Worm (Caenorhabditis elegans) whole organism, midembryonic: ENCODE measurements around the gene C23G10.5.

Source experiments
- T22C8.4 ChIP-seq: fragments of 200-800 bp; sonication (Bioruptor generic); IDR thresholded peaks from 2 replicates; pipeline ENCODE4 v1.3.6; 2022; ENCODE audit warnings: missing genetic modification characterization, missing compliant biosample characterization
- cog-1 ChIP-seq: sonication (generic microtip); optimal IDR thresholded peaks from 2 replicates; lab custom pipeline; 2016; ENCODE audit warnings: missing genetic modification characterization, missing compliant biosample characterization
- flt-1 ChIP-seq: fragments of 200-800 bp; sonication (Bioruptor generic); IDR thresholded peaks from 2 replicates; pipeline ENCODE4 v1.3.6; 2022; ENCODE audit warnings: missing genetic modification characterization, missing compliant biosample characterization
- klf-2 ChIP-seq: fragments of 200-800 bp; sonication (Bioruptor generic); conservative IDR thresholded peaks from 2 replicates; pipeline ENCODE4 v1.3.6; 2022; ENCODE audit warnings: missing genetic modification reagents, missing genetic modification characterization, missing compliant biosample characterization
- med-1 ChIP-seq: sonication (generic microtip); optimal IDR thresholded peaks from 2 replicates; lab custom pipeline; 2017; ENCODE audit warnings: missing genetic modification characterization, mild to moderate bottlenecking, missing compliant biosample characterization, antibody characterized with exemption, missing genetic modification reagents; ENCODE audit not compliant: insufficient read depth
- ref-1 ChIP-seq: fragments of 200-800 bp; sonication (Bioruptor generic); conservative IDR thresholded peaks from 2 replicates; pipeline ENCODE4 v1.3.6; 2022; ENCODE audit warnings: missing genetic modification reagents, missing genetic modification characterization, missing compliant biosample characterization
- tab-1 ChIP-seq: fragments of 200-800 bp; sonication (Bioruptor generic); IDR thresholded peaks from 2 replicates; pipeline ENCODE4 v1.3.6; 2022; ENCODE audit warnings: missing genetic modification characterization, missing compliant biosample characterization
- ztf-23 ChIP-seq: fragments of 200-800 bp; sonication (Bioruptor generic); IDR thresholded peaks from 2 replicates; pipeline ENCODE4 v1.3.6; 2022; ENCODE audit warnings: missing genetic modification reagents, missing genetic modification characterization, missing compliant biosample characterization
- ztf-29 ChIP-seq: fragments of 200-800 bp; sonication (Bioruptor generic); IDR thresholded peaks from 2 replicates; pipeline ENCODE4 v1.3.6; 2022; ENCODE audit warnings: missing genetic modification reagents, missing genetic modification characterization, missing compliant biosample characterization

Gene C23G10.5

DNA sequence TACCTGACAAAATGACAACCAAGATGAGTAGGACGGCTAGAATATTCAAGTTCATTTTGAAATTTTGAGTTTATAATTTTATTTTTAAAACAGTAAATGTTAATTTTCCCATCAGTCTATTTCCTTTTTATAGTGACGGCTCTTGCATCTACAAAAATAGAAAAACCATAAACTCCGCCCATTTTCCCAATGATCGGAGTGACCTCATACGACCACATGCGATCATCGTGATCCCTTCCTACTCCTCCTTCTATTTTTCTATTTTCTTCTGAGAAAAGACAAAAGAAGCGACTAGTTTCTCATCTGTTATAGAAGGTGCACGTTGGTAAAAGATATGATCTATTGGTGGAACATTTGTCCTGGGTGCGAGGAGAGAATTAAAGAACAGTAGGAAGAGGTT is 24.6 kb downstream of the C23G10.5 start, which contains the start of gene C23G10.11:
TSS of gene C23G10.11 (minus strand) at position 101 of the 400 bp plus-strand sequence.
- TF ChIP-seq klf-2 (no peak), tab-1 (no peak), med-1 (no peak), ref-1 (GFP tag; lab: Robert Waterston, UW) (no peak), ztf-23 (GFP tag; lab: Robert Waterston, UW) (no peak), cog-1 (no peak), flt-1 (GFP tag; lab: Robert Waterston, UW) (no peak), ztf-29 (GFP tag; lab: Robert Waterston, UW) (no peak), T22C8.4 (GFP tag; lab: Robert Waterston, UW) (no peak)

DNA sequence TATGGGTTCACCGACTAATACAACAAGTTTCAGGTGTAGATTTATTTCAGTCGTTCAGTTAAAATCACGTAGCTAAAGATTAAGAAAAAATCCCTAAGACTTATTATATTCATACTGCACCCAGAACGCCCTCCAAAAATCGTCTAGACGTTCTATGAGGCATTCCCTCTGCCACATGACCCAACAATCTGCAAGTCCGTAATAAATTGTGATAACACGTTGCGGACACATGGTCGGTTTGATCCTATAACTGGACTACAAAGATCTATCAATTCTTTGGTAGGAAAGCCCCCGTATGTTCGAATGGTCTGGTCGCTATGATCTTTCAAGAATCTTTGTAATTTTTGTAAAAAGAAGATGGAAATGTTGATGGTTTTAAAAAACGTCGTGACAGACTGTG is 25.0 kb downstream of the C23G10.5 start:
- TF ChIP-seq T22C8.4 (GFP tag; lab: Robert Waterston, UW) (no peak), klf-2 (no peak), cog-1 (no peak), med-1 (no peak), flt-1 (GFP tag; lab: Robert Waterston, UW) (no peak), ztf-23 (GFP tag; lab: Robert Waterston, UW) (no peak), ref-1 (GFP tag; lab: Robert Waterston, UW) (no peak), tab-1 (no peak), ztf-29 (GFP tag; lab: Robert Waterston, UW) (no peak)

DNA sequence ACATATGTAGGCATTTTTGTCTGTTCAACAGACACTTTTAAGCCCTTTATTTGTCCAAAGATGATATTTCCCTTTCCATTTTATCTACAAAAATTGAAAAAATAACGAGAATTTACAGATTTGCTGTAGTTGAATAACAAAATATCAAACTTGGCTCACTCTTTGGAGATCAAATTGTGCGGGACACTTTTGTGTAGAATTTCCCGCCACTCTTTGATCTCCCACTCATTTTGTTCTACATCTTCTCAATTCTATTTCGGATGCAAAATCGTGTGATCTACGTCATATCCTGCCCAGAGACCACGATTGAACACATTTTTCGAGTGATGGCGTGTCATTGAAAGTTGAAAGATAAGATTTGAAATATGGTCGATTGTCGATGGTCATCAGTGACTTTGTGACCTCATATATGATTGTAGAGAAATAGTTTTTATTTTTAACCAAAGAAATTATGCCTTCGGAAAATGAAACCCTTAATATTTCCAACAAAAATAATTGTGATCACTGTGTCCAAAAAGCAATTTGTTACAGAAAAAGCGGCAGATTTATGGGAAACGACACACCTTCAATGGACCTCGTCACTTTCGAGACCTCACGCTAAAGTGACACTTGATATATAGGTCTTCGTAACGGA is 26.0 kb downstream of the C23G10.5 start, which contains the start of gene hot-4:
TSS of gene hot-4 (plus strand) at position 584 of the 634 bp plus-strand sequence.
- TF ChIP-seq ztf-23 (GFP tag; lab: Robert Waterston, UW) (no peak), flt-1 (GFP tag; lab: Robert Waterston, UW) (no peak), T22C8.4 (GFP tag; lab: Robert Waterston, UW) (no peak), ztf-29 (GFP tag; lab: Robert Waterston, UW) (no peak), med-1 (no peak), ref-1 (GFP tag; lab: Robert Waterston, UW) (no peak), tab-1 (no peak), klf-2 (no peak), cog-1 (no peak)

DNA sequence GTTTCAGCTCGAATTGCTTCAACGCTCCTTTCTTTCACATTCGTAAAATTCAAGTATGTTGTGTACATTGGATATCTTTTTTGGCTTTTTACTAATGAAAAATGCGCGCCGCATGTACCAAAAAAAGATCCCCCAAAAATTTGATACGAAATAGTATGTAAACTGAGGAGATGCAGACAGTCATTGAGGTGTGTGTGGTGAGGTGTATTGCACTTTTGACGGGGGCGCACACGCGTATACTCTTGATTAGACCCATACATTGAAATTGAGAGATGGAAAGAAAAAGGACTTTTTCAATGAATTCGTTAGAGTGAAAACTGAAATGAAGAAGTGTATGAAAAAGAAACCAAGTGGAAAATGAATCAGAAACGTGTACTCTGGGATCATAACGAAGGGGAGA is 30.5 kb downstream of the C23G10.5 start:
- TF ChIP-seq ztf-23 (GFP tag; lab: Robert Waterston, UW): no peak
- TF ChIP-seq ref-1 (GFP tag; lab: Robert Waterston, UW): no peak
- TF ChIP-seq klf-2: no peak

DNA sequence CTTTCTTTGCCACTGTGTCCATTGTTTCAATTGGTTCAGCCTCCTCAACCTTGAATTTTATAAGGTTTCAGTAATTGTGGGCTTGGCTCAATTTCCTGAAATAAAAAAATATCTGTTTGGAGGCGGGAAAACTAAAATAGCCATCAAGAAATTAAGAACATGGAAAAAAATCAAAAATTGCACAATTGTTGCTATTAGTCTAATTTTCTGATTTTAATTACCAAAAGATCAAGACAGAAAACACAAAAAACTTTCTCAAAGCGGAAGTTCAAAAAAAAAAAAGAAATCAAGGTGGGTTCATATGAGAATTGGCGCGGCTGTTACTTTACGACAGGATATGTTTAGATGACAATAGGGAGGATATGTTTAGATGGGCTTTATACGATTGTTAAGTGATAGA is 40.0 kb downstream of the C23G10.5 start, which contains the start of gene esyt-2:
TSS of gene esyt-2 (minus strand) at position 101 of the 400 bp plus-strand sequence.
- TF ChIP-seq tab-1 (no peak), ztf-23 (GFP tag; lab: Robert Waterston, UW) (no peak), flt-1 (GFP tag; lab: Robert Waterston, UW) (no peak), T22C8.4 (GFP tag; lab: Robert Waterston, UW) (no peak), ref-1 (GFP tag; lab: Robert Waterston, UW) (no peak), med-1 (no peak), klf-2 (no peak)

DNA sequence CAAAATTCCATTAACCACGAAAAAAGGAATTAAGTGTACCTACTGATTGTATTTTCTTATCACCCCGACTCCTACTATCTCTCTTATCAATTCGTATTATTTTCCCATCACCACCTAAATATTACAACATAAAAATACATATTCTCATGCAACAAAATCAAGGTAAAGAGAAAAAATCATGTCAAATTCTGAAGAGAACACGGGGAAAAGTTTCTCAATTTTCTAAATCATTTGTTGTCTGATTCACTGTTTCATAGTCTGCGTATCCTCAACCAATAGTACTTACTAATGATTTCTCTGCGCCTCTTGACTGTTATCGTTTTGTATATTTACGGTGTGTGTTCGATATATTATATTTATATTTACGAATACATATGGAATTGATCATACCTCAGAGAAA is 41.0 kb downstream of the C23G10.5 start:
- no peak for TF ChIP-seq ztf-29 (GFP tag; lab: Robert Waterston, UW)
- TF ChIP-seq ztf-23 (GFP tag; lab: Robert Waterston, UW): no peak
- TF ChIP-seq tab-1: no peak
- TF ChIP-seq klf-2: no peak
- TF ChIP-seq flt-1 (GFP tag; lab: Robert Waterston, UW): no peak
- TF ChIP-seq med-1: no peak
- TF ChIP-seq cog-1: no peak
- no peak for TF ChIP-seq T22C8.4 (GFP tag; lab: Robert Waterston, UW)
- no peak for TF ChIP-seq ref-1 (GFP tag; lab: Robert Waterston, UW)

DNA sequence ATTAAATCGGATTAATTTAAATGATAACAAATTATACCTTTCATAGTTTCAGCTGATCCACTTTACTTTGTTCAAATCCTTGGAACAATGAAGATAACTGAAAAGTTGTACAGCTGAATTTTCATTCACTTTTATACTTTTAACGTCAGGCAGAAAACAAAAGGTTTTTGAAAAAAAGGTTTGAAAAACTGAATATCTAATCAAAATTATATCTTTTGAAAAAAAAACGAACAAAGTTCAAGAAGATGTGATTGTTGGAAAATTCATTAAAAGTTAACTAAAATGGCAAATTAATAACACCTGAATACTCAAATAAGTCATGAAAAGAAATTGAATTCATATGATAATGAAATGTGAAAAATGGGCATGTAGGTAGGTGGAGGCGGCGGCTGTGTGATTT is 45.7 kb downstream of the C23G10.5 start, which contains the start of gene T12A2.21:
TSS of gene T12A2.21 (minus strand) at position 101 of the 400 bp plus-strand sequence.
- no peak for TF ChIP-seq flt-1 (GFP tag; lab: Robert Waterston, UW)
- no peak for TF ChIP-seq med-1
- no peak for TF ChIP-seq ztf-29 (GFP tag; lab: Robert Waterston, UW)
- TF ChIP-seq cog-1: no peak
- TF ChIP-seq T22C8.4 (GFP tag; lab: Robert Waterston, UW): no peak
- TF ChIP-seq tab-1: no peak
- TF ChIP-seq ref-1 (GFP tag; lab: Robert Waterston, UW): no peak
- TF ChIP-seq ztf-23 (GFP tag; lab: Robert Waterston, UW): no peak

DNA sequence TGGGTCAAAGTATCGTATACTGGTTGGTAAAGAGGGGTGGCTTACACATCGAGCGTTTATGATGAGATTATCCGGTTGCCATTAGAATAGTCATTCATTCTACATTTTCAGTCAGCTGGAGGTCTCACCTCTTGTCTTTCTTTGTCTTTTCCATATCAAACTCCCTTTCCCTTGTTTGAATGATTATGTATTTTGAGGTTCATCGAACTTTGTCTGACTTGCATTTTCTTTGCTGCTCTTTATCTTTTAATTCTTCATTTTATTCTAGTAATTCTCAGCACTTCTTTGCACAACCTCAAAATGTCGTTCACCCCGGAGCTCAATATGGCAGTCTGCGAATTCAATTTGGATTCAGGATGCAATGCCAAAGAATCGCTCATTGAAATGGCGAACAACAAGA is 49.6 kb downstream of the C23G10.5 start, which contains the start of gene T12A2.3:
TSS of gene T12A2.3 (plus strand) at position 301 of the 400 bp plus-strand sequence.
- TF ChIP-seq ztf-29 (GFP tag; lab: Robert Waterston, UW) (no peak), T22C8.4 (GFP tag; lab: Robert Waterston, UW) (no peak), ref-1 (GFP tag; lab: Robert Waterston, UW) (no peak), med-1 (no peak), cog-1 (no peak), klf-2 (no peak)
